Fruit fly (Drosophila melanogaster) whole organism, embryonic: ENCODE results near the gene Kr-h2.

Experiments used
- CG10979 ChIP-seq: fragments of 200-800 bp; sonication (Bioruptor generic); optimal IDR thresholded peaks from 2 replicates; lab custom pipeline; 2018; ENCODE audit warnings: missing biosample characterization, mild to moderate bottlenecking, missing genetic modification characterization, moderate library complexity
- CG12155 ChIP-seq: fragments of 200-800 bp; sonication (Bioruptor generic); optimal IDR thresholded peaks from 3 replicates; lab custom pipeline; 2016; ENCODE audit warnings: missing biosample characterization, missing genetic modification characterization
- CG13775 ChIP-seq: fragments of 200-800 bp; sonication (Bioruptor generic); optimal IDR thresholded peaks from 3 replicates; lab custom pipeline; 2017; ENCODE audit warnings: missing biosample characterization, mild to moderate bottlenecking, missing genetic modification characterization
- CG1647 ChIP-seq: fragments of 200-800 bp; sonication (Bioruptor generic); optimal IDR thresholded peaks from 3 replicates; lab custom pipeline; 2016; ENCODE audit warnings: missing biosample characterization, missing genetic modification characterization
- CG17361 ChIP-seq: fragments of 200-800 bp; sonication (Bioruptor generic); IDR thresholded peaks from 3 replicates; pipeline ENCODE4 v1.3.6; 2022; ENCODE audit warnings: missing biosample characterization, missing genetic modification characterization
- CG17829 ChIP-seq: fragments of 200-800 bp; optimal IDR thresholded peaks from 2 replicates; lab custom pipeline; 2019; ENCODE audit warnings: missing biosample characterization, mild to moderate bottlenecking, missing genetic modification characterization, moderate library complexity
- CG2129 ChIP-seq: fragments of 200-800 bp; sonication (Bioruptor generic); IDR thresholded peaks from 2 replicates; pipeline ENCODE4 v1.3.6; 2022; ENCODE audit warnings: missing biosample characterization, missing genetic modification characterization; ENCODE audit not compliant: partially characterized antibody
- CG2678 ChIP-seq: fragments of 200-800 bp; sonication (Bioruptor generic); optimal IDR thresholded peaks from 3 replicates; lab custom pipeline; 2019; ENCODE audit warnings: missing biosample characterization, mild to moderate bottlenecking, missing genetic modification characterization, moderate library complexity
- CG2712 ChIP-seq: fragments of 200-800 bp; optimal IDR thresholded peaks from 3 replicates; lab custom pipeline; 2019; ENCODE audit warnings: missing biosample characterization, mild to moderate bottlenecking, missing genetic modification characterization, moderate library complexity
- CG32772 ChIP-seq: fragments of 200-800 bp; sonication (Bioruptor generic); IDR thresholded peaks from 2 replicates; pipeline ENCODE4 v1.3.6; 2022; ENCODE audit warnings: missing biosample characterization, missing genetic modification characterization
- CG34376 ChIP-seq: fragments of 200-800 bp; sonication (Bioruptor generic); optimal IDR thresholded peaks from 2 replicates; lab custom pipeline; 2018; ENCODE audit warnings: missing biosample characterization, mild to moderate bottlenecking, missing genetic modification characterization
- CG4424 ChIP-seq: fragments of 200-800 bp; sonication (Bioruptor generic); optimal IDR thresholded peaks from 3 replicates; lab custom pipeline; 2016; ENCODE audit warnings: missing biosample characterization, missing genetic modification characterization
- CG4707 ChIP-seq: fragments of 200-800 bp; sonication (Bioruptor generic); optimal IDR thresholded peaks from 2 replicates; lab custom pipeline; 2018; ENCODE audit warnings: missing biosample characterization, mild to moderate bottlenecking, missing genetic modification characterization, moderate library complexity
- CG6654 ChIP-seq: fragments of 200-800 bp; sonication (Bioruptor generic); optimal IDR thresholded peaks from 2 replicates; lab custom pipeline; 2017; ENCODE audit warnings: missing biosample characterization, mild to moderate bottlenecking, missing genetic modification characterization
- CG8388 ChIP-seq: fragments of 200-800 bp; sonication (Bioruptor generic); optimal IDR thresholded peaks from 2 replicates; lab custom pipeline; 2019; ENCODE audit warnings: missing biosample characterization, mild to moderate bottlenecking, missing genetic modification characterization, moderate library complexity
- CG8765 ChIP-seq: fragments of 200-800 bp; sonication (Bioruptor generic); IDR thresholded peaks from 2 replicates; pipeline ENCODE4 v1.3.6; 2022; ENCODE audit warnings: missing biosample characterization, missing genetic modification characterization
- CTCF ChIP-seq: fragments of 200-800 bp; sonication (Bioruptor generic); optimal IDR thresholded peaks from 2 replicates; lab custom pipeline; 2017; ENCODE audit warnings: missing biosample characterization, mild to moderate bottlenecking, missing genetic modification characterization, moderate library complexity
- Camta ChIP-seq: fragments of 200-800 bp; sonication (Bioruptor generic); optimal IDR thresholded peaks from 2 replicates; lab custom pipeline; 2016; ENCODE audit warnings: missing biosample characterization, missing genetic modification characterization
- Dek ChIP-seq: fragments of 200-800 bp; sonication (Bioruptor generic); optimal IDR thresholded peaks from 3 replicates; lab custom pipeline; 2019; ENCODE audit warnings: missing biosample characterization, mild to moderate bottlenecking, missing genetic modification characterization, moderate library complexity
- MBD-R2 ChIP-seq: fragments of 200-800 bp; sonication (Bioruptor generic); IDR thresholded peaks from 2 replicates; pipeline ENCODE4 v1.3.6; 2022; ENCODE audit warnings: missing biosample characterization, missing genetic modification characterization
- Nf-YB ChIP-seq: fragments of 200-800 bp; sonication (Bioruptor generic); optimal IDR thresholded peaks from 3 replicates; lab custom pipeline; 2019; ENCODE audit warnings: missing biosample characterization, mild to moderate bottlenecking, missing genetic modification characterization, moderate library complexity
- Rx ChIP-seq: fragments of 200-800 bp; sonication (Bioruptor generic); IDR thresholded peaks from 2 replicates; pipeline ENCODE4 v1.3.6; 2022; ENCODE audit warnings: missing biosample characterization, missing genetic modification characterization
- Side ChIP-seq: fragments of 200-800 bp; sonication (Bioruptor generic); optimal IDR thresholded peaks from 2 replicates; lab custom pipeline; 2016; ENCODE audit warnings: missing biosample characterization, missing genetic modification characterization
- Sry-δ ChIP-seq: fragments of 200-800 bp; sonication (Bioruptor generic); optimal IDR thresholded peaks from 2 replicates; lab custom pipeline; 2016; ENCODE audit warnings: missing biosample characterization, missing genetic modification characterization
- Vsx1 ChIP-seq: fragments of 200-800 bp; sonication (Bioruptor generic); optimal IDR thresholded peaks from 2 replicates; lab custom pipeline; 2017; ENCODE audit warnings: missing biosample characterization, mild to moderate bottlenecking, missing genetic modification characterization, missing genetic modification reagents
- Xbp1 ChIP-seq: fragments of 200-800 bp; sonication (Bioruptor generic); optimal IDR thresholded peaks from 3 replicates; lab custom pipeline; 2016; ENCODE audit warnings: missing biosample characterization, mild to moderate bottlenecking, missing genetic modification characterization
- ap ChIP-seq: fragments of 200-800 bp; sonication (Bioruptor generic); IDR thresholded peaks from 2 replicates; pipeline ENCODE4 v1.3.6; 2022; ENCODE audit warnings: missing biosample characterization, missing genetic modification characterization
- cas ChIP-seq: fragments of 200-800 bp; sonication (Bioruptor generic); IDR thresholded peaks from 2 replicates; pipeline ENCODE4 v1.3.6; 2022; ENCODE audit warnings: missing biosample characterization, missing genetic modification characterization
- chif ChIP-seq, 2 experiments: fragments of 200-800 bp; sonication (Bioruptor generic); optimal IDR thresholded peaks; 3 replicates each; lab custom pipeline; 2016; ENCODE audit warnings: missing biosample characterization in 2 of 2, missing genetic modification characterization in 2 of 2
- chn ChIP-seq: fragments of 200-800 bp; sonication (Bioruptor generic); optimal IDR thresholded peaks from 2 replicates; lab custom pipeline; 2016; ENCODE audit warnings: missing biosample characterization, missing genetic modification characterization
- croc ChIP-seq: fragments of 200-800 bp; sonication (Bioruptor generic); conservative IDR thresholded peaks from 3 replicates; pipeline ENCODE4 v1.3.6; 2022; ENCODE audit warnings: missing biosample characterization, missing genetic modification characterization
- dpn ChIP-seq, 2 experiments: fragments of 200-800 bp; sonication (Bioruptor generic); optimal IDR thresholded peaks; 3 replicates each; lab custom pipeline; 2016; ENCODE audit warnings: missing biosample characterization in 2 of 2, missing genetic modification characterization in 2 of 2
- eyg ChIP-seq: fragments of 200-800 bp; sonication (Bioruptor generic); optimal IDR thresholded peaks from 3 replicates; lab custom pipeline; 2016; ENCODE audit warnings: missing biosample characterization, missing genetic modification characterization
- fd96Cb ChIP-seq: fragments of 200-800 bp; sonication (Bioruptor generic); optimal IDR thresholded peaks from 2 replicates; lab custom pipeline; 2018; ENCODE audit warnings: missing biosample characterization, mild to moderate bottlenecking, missing genetic modification characterization, moderate library complexity
- gt ChIP-seq: fragments of 200-800 bp; sonication (Bioruptor generic); IDR thresholded peaks from 2 replicates; pipeline ENCODE4 v1.3.6; 2022; ENCODE audit warnings: missing biosample characterization, missing genetic modification characterization
- jing ChIP-seq: fragments of 200-800 bp; sonication (Bioruptor generic); optimal IDR thresholded peaks from 2 replicates; lab custom pipeline; 2018; ENCODE audit warnings: missing biosample characterization, mild to moderate bottlenecking, missing genetic modification characterization
- klu ChIP-seq: fragments of 200-800 bp; sonication (Bioruptor generic); IDR thresholded peaks from 2 replicates; pipeline ENCODE4 v1.3.6; 2022; ENCODE audit warnings: missing biosample characterization, missing genetic modification characterization
- maf-S ChIP-seq: fragments of 200-800 bp; sonication (Bioruptor generic); optimal IDR thresholded peaks from 2 replicates; lab custom pipeline; 2016; ENCODE audit warnings: missing biosample characterization, missing genetic modification characterization
- nerfin-1 ChIP-seq: fragments of 200-800 bp; sonication (Bioruptor generic); optimal IDR thresholded peaks from 3 replicates; lab custom pipeline; 2019; ENCODE audit warnings: missing biosample characterization, mild to moderate bottlenecking, missing genetic modification characterization, moderate library complexity
- onecut ChIP-seq: fragments of 200-800 bp; sonication (Bioruptor generic); IDR thresholded peaks from 2 replicates; pipeline ENCODE4 v1.3.6; 2022; ENCODE audit warnings: missing biosample characterization, missing genetic modification characterization
- scrt ChIP-seq: fragments of 200-800 bp; sonication (Bioruptor generic); optimal IDR thresholded peaks from 2 replicates; lab custom pipeline; 2018; ENCODE audit warnings: missing biosample characterization, mild to moderate bottlenecking, missing genetic modification characterization, moderate library complexity
- sens ChIP-seq: fragments of 200-800 bp; sonication (Bioruptor generic); peaks from one replicate; lab custom pipeline; 2016; ENCODE audit warnings: missing biosample characterization, missing genetic modification characterization
- sens-2 ChIP-seq: fragments of 200-800 bp; sonication (Bioruptor generic); IDR thresholded peaks from 2 replicates; pipeline ENCODE4 v1.3.6; 2022; ENCODE audit warnings: missing biosample characterization, missing genetic modification characterization
- sim ChIP-seq: fragments of 200-800 bp; sonication (Bioruptor generic); IDR thresholded peaks from 2 replicates; pipeline ENCODE4 v1.3.6; 2022; ENCODE audit warnings: missing biosample characterization, missing genetic modification characterization
- ssp ChIP-seq: fragments of 200-800 bp; sonication (Bioruptor generic); IDR thresholded peaks from 2 replicates; pipeline ENCODE4 v1.3.6; 2022; ENCODE audit warnings: missing biosample characterization, missing genetic modification characterization
- tll ChIP-seq, 2 experiments: fragments of 200-800 bp in 1 of 2; fragments of >200 bp in 1 of 2; sonication (Bioruptor generic) in 1 of 2; optimal IDR thresholded peaks; 2 replicates each; lab custom pipeline; 2017 to 2019; ENCODE audit warnings: missing biosample characterization in 2 of 2, missing genetic modification characterization in 2 of 2, mild to moderate bottlenecking in 1 of 2, moderate library complexity in 1 of 2
- tx ChIP-seq: fragments of 200-800 bp; sonication (Bioruptor generic); optimal IDR thresholded peaks from 2 replicates; lab custom pipeline; 2016; ENCODE audit warnings: missing biosample characterization, missing genetic modification characterization
- usp ChIP-seq: fragments of >200 bp; optimal IDR thresholded peaks from 2 replicates; lab custom pipeline; 2017; ENCODE audit warnings: missing biosample characterization, missing genetic modification characterization
- wor ChIP-seq: fragments of 200-800 bp; sonication (Bioruptor generic); IDR thresholded peaks from 2 replicates; pipeline ENCODE4 v1.3.6; 2022; ENCODE audit warnings: missing biosample characterization, missing genetic modification characterization
- zfh1 ChIP-seq: fragments of 200-800 bp; sonication (Bioruptor generic); IDR thresholded peaks from 3 replicates; pipeline ENCODE4 v1.3.6; 2022; ENCODE audit warnings: missing biosample characterization, missing genetic modification characterization

The Kr-h2 gene

dm6 chr2L:6088371-6089365 is 17.9 kb downstream of the Kr-h2 start (continued):
- TF ChIP-seq nerfin-1 (tag; lab: Kevin White, UChicago), result peak; percentile 76
- peak; percentile 34; the same call in 1 of the 2 replicates for TF ChIP-seq sim (GFP tag; lab: Robert Waterston, UW)
- TF ChIP-seq dpn (GFP tag; optimal IDR thresholded peaks at IDR 0.05; lab: Kevin White, UChicago), result peak in 1 of 2 experiments; percentile 12
- peak; percentile 90 for TF ChIP-seq onecut
- TF ChIP-seq ssp, result no peak
- no peak for TF ChIP-seq CG6654 (GFP tag; lab: Kevin White, UChicago)
- TF ChIP-seq Vsx1 (GFP tag; lab: Kevin White, UChicago), result peak; percentile 25
- peak; percentile 64 for TF ChIP-seq scrt (GFP tag; lab: Kevin White, UChicago)
- TF ChIP-seq CG4424, result no peak
- TF ChIP-seq Sry-δ (GFP tag; lab: Kevin White, UChicago), result no peak
- TF ChIP-seq chif (GFP tag; optimal IDR thresholded peaks at IDR 0.05; lab: Kevin White, UChicago), result peak in 1 of 2 experiments; percentile 10
- no peak for TF ChIP-seq Nf-YB (GFP tag; lab: Kevin White, UChicago)
- TF ChIP-seq maf-S (GFP tag; lab: Kevin White, UChicago), result no peak
- peak; percentile 52 for TF ChIP-seq chn (GFP tag; lab: Kevin White, UChicago)
- no peak for TF ChIP-seq fd96Cb (tag; lab: Kevin White, UChicago)
- TF ChIP-seq tx (GFP tag; lab: Kevin White, UChicago), result no peak
- peak; percentile 100 for TF ChIP-seq CG12155 (GFP tag; lab: Kevin White, UChicago)
- no peak for TF ChIP-seq Camta (GFP tag; lab: Kevin White, UChicago)
- TF ChIP-seq Dek (tag; lab: Kevin White, UChicago), result peak; percentile 5
- TF ChIP-seq MBD-R2 (GFP tag; lab: Robert Waterston, UW), result no peak
- peak; percentile 18 for TF ChIP-seq CG13775
- TF ChIP-seq wor (GFP tag; lab: Robert Waterston, UW), result no peak
- TF ChIP-seq CG34376 (GFP tag; lab: Kevin White, UChicago), result peak; percentile 58
- TF ChIP-seq CG10979 (tag; lab: Kevin White, UChicago), result no peak
- no peak for TF ChIP-seq CTCF
- no peak for TF ChIP-seq Xbp1 (GFP tag; lab: Kevin White, UChicago)
- no peak for TF ChIP-seq ap
- peak; percentile 80 for TF ChIP-seq CG8765 (GFP tag; lab: Robert Waterston, UW)
- TF ChIP-seq CG17829 (tag; lab: Kevin White, UChicago), result peak; percentile 27
- TF ChIP-seq CG8388 (GFP tag; lab: Kevin White, UChicago), result peak; percentile 38
- TF ChIP-seq CG2678 (tag; lab: Kevin White, UChicago), result peak; percentile 30
- no peak for TF ChIP-seq Rx (GFP tag; lab: Robert Waterston, UW)
- no peak for TF ChIP-seq croc (GFP tag; lab: Robert Waterston, UW)
- no peak for TF ChIP-seq CG17361 (GFP tag; lab: Robert Waterston, UW)
- TF ChIP-seq tll (GFP tag; optimal IDR thresholded peaks at IDR 0.05; lab: Kevin White, UChicago), result peak in 1 of 2 experiments; percentile 91
- no peak for TF ChIP-seq zfh1
- TF ChIP-seq gt (GFP tag; lab: Robert Waterston, UW), result no peak
- no peak for TF ChIP-seq jing (GFP tag; lab: Kevin White, UChicago)
- no peak for TF ChIP-seq klu (GFP tag; lab: Robert Waterston, UW)
- no peak for TF ChIP-seq sens-2
- TF ChIP-seq CG4707 (GFP tag; lab: Kevin White, UChicago), result peak; percentile 67
- peak; percentile 91 for TF ChIP-seq sens (GFP tag; lab: Kevin White, UChicago)
- no peak for TF ChIP-seq usp (GFP tag; lab: Kevin White, UChicago)
- TF ChIP-seq CG32772 (GFP tag; lab: Robert Waterston, UW), result no peak
- TF ChIP-seq CG2129 (GFP tag; lab: Robert Waterston, UW), result no peak
- TF ChIP-seq Side, result peak; percentile 44
- peak; percentile 7 for TF ChIP-seq CG2712 (tag; lab: Kevin White, UChicago)
- no peak for TF ChIP-seq eyg (GFP tag; lab: Kevin White, UChicago)
- no peak for TF ChIP-seq CG1647 (GFP tag; lab: Kevin White, UChicago)
- TF ChIP-seq cas (GFP tag; lab: Robert Waterston, UW), result no peak
